Fruit fly (Drosophila melanogaster) whole organism, embryonic: ENCODE measurements around the gene CG43063.

Experiments used
- Atf-2 ChIP-seq: fragments of 200-800 bp; sonication (Bioruptor generic); optimal IDR thresholded peaks from 2 replicates; lab custom pipeline; 2016; ENCODE audit warnings: missing biosample characterization, missing genetic modification characterization
- Atf6 ChIP-seq: fragments of 200-800 bp; sonication (Bioruptor generic); IDR thresholded peaks from 2 replicates; pipeline ENCODE4 v1.3.6; 2022; ENCODE audit warnings: missing biosample characterization, missing genetic modification characterization
- CG10543 ChIP-seq: fragments of 200-800 bp; sonication (Bioruptor generic); optimal IDR thresholded peaks from 3 replicates; lab custom pipeline; 2017; ENCODE audit warnings: missing biosample characterization, mild to moderate bottlenecking, missing genetic modification characterization, moderate library complexity
- CG11398 ChIP-seq: fragments of 200-800 bp; sonication (Bioruptor generic); optimal IDR thresholded peaks from 2 replicates; lab custom pipeline; 2016; ENCODE audit warnings: missing biosample characterization, missing genetic modification characterization
- CG12744 ChIP-seq: fragments of 200-800 bp; sonication (Bioruptor generic); optimal IDR thresholded peaks from 2 replicates; lab custom pipeline; 2016; ENCODE audit warnings: missing biosample characterization, missing genetic modification characterization
- CG1792 ChIP-seq: fragments of 200-800 bp; sonication (Bioruptor generic); optimal IDR thresholded peaks from 2 replicates; lab custom pipeline; 2016; ENCODE audit warnings: missing biosample characterization, missing genetic modification characterization
- CG18619 ChIP-seq: fragments of 200-800 bp; sonication (Bioruptor generic); optimal IDR thresholded peaks from 3 replicates; lab custom pipeline; 2017; ENCODE audit warnings: missing biosample characterization, mild to moderate bottlenecking, missing genetic modification characterization
- CG2199 ChIP-seq: fragments of 200-800 bp; sonication (Bioruptor generic); IDR thresholded peaks from 3 replicates; pipeline ENCODE4 v1.3.6; 2022; ENCODE audit warnings: missing biosample characterization, missing genetic modification characterization
- CG33557 ChIP-seq: fragments of 200-800 bp; sonication (Bioruptor generic); optimal IDR thresholded peaks from 2 replicates; lab custom pipeline; 2019; ENCODE audit warnings: missing biosample characterization, mild to moderate bottlenecking, missing genetic modification characterization, moderate library complexity
- CG42726 ChIP-seq: fragments of 200-800 bp; sonication (Bioruptor generic); IDR thresholded peaks from 2 replicates; pipeline ENCODE4 v1.3.6; 2022; ENCODE audit warnings: missing biosample characterization, missing genetic modification characterization; ENCODE audit not compliant: partially characterized antibody
- CG4328 ChIP-seq: fragments of 200-800 bp; sonication (Bioruptor generic); optimal IDR thresholded peaks from 3 replicates; lab custom pipeline; 2017; ENCODE audit warnings: missing biosample characterization, missing genetic modification reagents, missing genetic modification characterization
- CG6175 ChIP-seq: fragments of 200-800 bp; sonication (Bioruptor generic); IDR thresholded peaks from 3 replicates; pipeline ENCODE4 v1.3.6; 2022; ENCODE audit warnings: missing biosample characterization, missing genetic modification characterization
- CG6689 ChIP-seq: fragments of 200-800 bp; sonication (Bioruptor generic); IDR thresholded peaks from 2 replicates; pipeline ENCODE4 v1.3.6; 2022; ENCODE audit warnings: missing biosample characterization, missing genetic modification characterization
- CG6765 ChIP-seq: fragments of 200-800 bp; sonication (Bioruptor generic); optimal IDR thresholded peaks from 3 replicates; lab custom pipeline; 2017; ENCODE audit warnings: missing biosample characterization, mild to moderate bottlenecking, missing genetic modification characterization
- CG6854 ChIP-seq: fragments of 200-800 bp; sonication (Bioruptor generic); optimal IDR thresholded peaks from 3 replicates; lab custom pipeline; 2017; ENCODE audit warnings: missing biosample characterization, mild to moderate bottlenecking, missing genetic modification characterization
- CG8924 ChIP-seq: fragments of 200-800 bp; optimal IDR thresholded peaks from 3 replicates; lab custom pipeline; 2019; ENCODE audit warnings: missing biosample characterization, mild to moderate bottlenecking, missing genetic modification characterization, moderate library complexity
- CG9437 ChIP-seq: fragments of 200-800 bp; sonication (Bioruptor generic); optimal IDR thresholded peaks from 2 replicates; lab custom pipeline; 2018; ENCODE audit warnings: missing biosample characterization, mild to moderate bottlenecking, missing genetic modification characterization
- CHES-1-like ChIP-seq: fragments of 200-800 bp; sonication (Bioruptor generic); optimal IDR thresholded peaks from 2 replicates; lab custom pipeline; 2016; ENCODE audit warnings: missing biosample characterization, missing genetic modification characterization
- D19A ChIP-seq: fragments of 200-800 bp; optimal IDR thresholded peaks from 3 replicates; lab custom pipeline; 2019; ENCODE audit warnings: missing biosample characterization, mild to moderate bottlenecking, missing genetic modification characterization, moderate library complexity
- GATAe ChIP-seq: fragments of 200-800 bp; sonication (Bioruptor generic); conservative IDR thresholded peaks from 2 replicates; pipeline ENCODE4 v1.3.6; 2022; ENCODE audit warnings: missing biosample characterization, missing genetic modification characterization
- HHEX ChIP-seq: fragments of 200-800 bp; sonication (Bioruptor generic); optimal IDR thresholded peaks from 3 replicates; lab custom pipeline; 2017; ENCODE audit warnings: missing biosample characterization, mild to moderate bottlenecking, missing genetic modification characterization, missing genetic modification reagents
- HLH54F ChIP-seq: fragments of 200-800 bp; sonication (Bioruptor generic); optimal IDR thresholded peaks from 3 replicates; lab custom pipeline; 2016; ENCODE audit warnings: missing biosample characterization, missing genetic modification characterization
- HmgZ ChIP-seq: fragments of 200-800 bp; sonication (Bioruptor generic); optimal IDR thresholded peaks from 2 replicates; lab custom pipeline; 2018; ENCODE audit warnings: missing biosample characterization, mild to moderate bottlenecking, missing genetic modification characterization
- Nf-YC ChIP-seq: fragments of 200-800 bp; optimal IDR thresholded peaks from 3 replicates; lab custom pipeline; 2019; ENCODE audit warnings: missing biosample characterization, mild to moderate bottlenecking, missing genetic modification characterization, moderate library complexity
- Sin3A ChIP-seq: fragments of >200 bp; optimal IDR thresholded peaks from 2 replicates; lab custom pipeline; 2018
- Ssrp ChIP-seq: fragments of 200-800 bp; sonication (Bioruptor generic); optimal IDR thresholded peaks from 2 replicates; lab custom pipeline; 2018; ENCODE audit warnings: missing biosample characterization, mild to moderate bottlenecking, missing genetic modification characterization, moderate library complexity
- TFAM ChIP-seq: fragments of 200-800 bp; sonication (Bioruptor generic); optimal IDR thresholded peaks from 2 replicates; lab custom pipeline; 2017; ENCODE audit warnings: missing biosample characterization, missing genetic modification characterization, inconsistent platforms
- abd-A ChIP-seq: fragments of 200-800 bp; sonication (Bioruptor generic); optimal IDR thresholded peaks from 3 replicates; lab custom pipeline; 2019; ENCODE audit warnings: missing biosample characterization, mild to moderate bottlenecking, missing genetic modification characterization, moderate library complexity
- ac ChIP-seq: fragments of 200-800 bp; sonication (Bioruptor generic); optimal IDR thresholded peaks from 3 replicates; lab custom pipeline; 2017; ENCODE audit warnings: missing biosample characterization, mild to moderate bottlenecking, missing genetic modification characterization
- amos ChIP-seq: fragments of 200-800 bp; sonication (Bioruptor generic); IDR thresholded peaks from 2 replicates; pipeline ENCODE4 v1.3.6; 2022; ENCODE audit warnings: missing biosample characterization, missing genetic modification characterization; ENCODE audit not compliant: partially characterized antibody
- ara ChIP-seq: fragments of 200-800 bp; sonication (Bioruptor generic); IDR thresholded peaks from 2 replicates; pipeline ENCODE4 v1.3.6; 2022; ENCODE audit warnings: missing biosample characterization, missing genetic modification characterization
- ash1 ChIP-seq: fragments of 200-800 bp; sonication (Bioruptor generic); optimal IDR thresholded peaks from 2 replicates; lab custom pipeline; 2018; ENCODE audit warnings: missing biosample characterization, mild to moderate bottlenecking, missing genetic modification characterization
- bbx ChIP-seq: fragments of 200-800 bp; sonication (Bioruptor generic); IDR thresholded peaks from 2 replicates; pipeline ENCODE4 v1.3.6; 2022; ENCODE audit warnings: missing biosample characterization, missing genetic modification characterization; ENCODE audit not compliant: partially characterized antibody
- chif ChIP-seq, 2 experiments: fragments of 200-800 bp; sonication (Bioruptor generic); optimal IDR thresholded peaks; 3 replicates each; lab custom pipeline; 2016; ENCODE audit warnings: missing biosample characterization in 2 of 2, missing genetic modification characterization in 2 of 2
- ci ChIP-seq: fragments of 200-800 bp; sonication (Bioruptor generic); IDR thresholded peaks from 3 replicates; pipeline ENCODE4 v1.3.6; 2022; ENCODE audit warnings: missing biosample characterization, missing genetic modification characterization
- corto ChIP-seq: fragments of 200-800 bp; sonication (Bioruptor generic); optimal IDR thresholded peaks from 2 replicates; lab custom pipeline; 2016; ENCODE audit warnings: missing biosample characterization, mild to moderate bottlenecking, missing genetic modification characterization, moderate library complexity
- esg ChIP-seq: fragments of 200-800 bp; sonication (Bioruptor generic); conservative IDR thresholded peaks from 2 replicates; pipeline ENCODE4 v1.3.6; 2022; ENCODE audit warnings: missing biosample characterization, missing genetic modification characterization
- eve ChIP-seq, 2 experiments: fragments of >200 bp; optimal IDR thresholded peaks; 2 replicates each; lab custom pipeline; 2017; ENCODE audit warnings: missing biosample characterization in 2 of 2, missing genetic modification characterization in 2 of 2
- gsb ChIP-seq: fragments of 200-800 bp; sonication (Bioruptor generic); IDR thresholded peaks from 2 replicates; pipeline ENCODE4 v1.3.6; 2022; ENCODE audit warnings: missing biosample characterization, missing genetic modification characterization
- hb ChIP-seq: fragments of 200-800 bp; sonication (Bioruptor generic); IDR thresholded peaks from 3 replicates; pipeline ENCODE4 v1.3.6; 2022; ENCODE audit warnings: missing biosample characterization, missing genetic modification characterization; ENCODE audit not compliant: partially characterized antibody
- kah ChIP-seq: fragments of 200-800 bp; sonication (Bioruptor generic); optimal IDR thresholded peaks from 2 replicates; lab custom pipeline; 2018; ENCODE audit warnings: missing biosample characterization, mild to moderate bottlenecking, missing genetic modification characterization
- ken ChIP-seq: fragments of 200-800 bp; sonication (Bioruptor generic); IDR thresholded peaks from 3 replicates; pipeline ENCODE4 v1.3.6; 2022; ENCODE audit warnings: missing biosample characterization, missing genetic modification characterization
- mam ChIP-seq: fragments of 200-800 bp; sonication (Bioruptor generic); optimal IDR thresholded peaks from 3 replicates; lab custom pipeline; 2016; ENCODE audit warnings: missing biosample characterization, missing genetic modification characterization
- pho ChIP-seq: fragments of 200-800 bp; sonication (Bioruptor generic); optimal IDR thresholded peaks from 2 replicates; lab custom pipeline; 2016; ENCODE audit warnings: missing biosample characterization, missing genetic modification characterization
- schlank ChIP-seq: fragments of 200-800 bp; sonication (Bioruptor generic); optimal IDR thresholded peaks from 2 replicates; lab custom pipeline; 2018; ENCODE audit warnings: missing biosample characterization, mild to moderate bottlenecking, missing genetic modification characterization
- scrt ChIP-seq: fragments of 200-800 bp; sonication (Bioruptor generic); optimal IDR thresholded peaks from 2 replicates; lab custom pipeline; 2018; ENCODE audit warnings: missing biosample characterization, mild to moderate bottlenecking, missing genetic modification characterization, moderate library complexity
- seq ChIP-seq: fragments of 200-800 bp; sonication (Bioruptor generic); IDR thresholded peaks from 2 replicates; pipeline ENCODE4 v1.3.6; 2022; ENCODE audit warnings: missing biosample characterization, missing genetic modification characterization
- sr ChIP-seq: fragments of 200-800 bp; sonication (Bioruptor generic); IDR thresholded peaks from 3 replicates; pipeline ENCODE4 v1.3.6; 2022; ENCODE audit warnings: missing biosample characterization, missing genetic modification characterization
- stwl ChIP-seq: fragments of 200-800 bp; sonication (Bioruptor generic); optimal IDR thresholded peaks from 3 replicates; lab custom pipeline; 2018; ENCODE audit warnings: missing biosample characterization, mild to moderate bottlenecking, missing genetic modification characterization, moderate library complexity
- tap ChIP-seq: fragments of 200-800 bp; optimal IDR thresholded peaks from 3 replicates; lab custom pipeline; 2019; ENCODE audit warnings: missing biosample characterization, mild to moderate bottlenecking, missing genetic modification characterization, moderate library complexity
- unpg ChIP-seq: fragments of 200-800 bp; sonication (Bioruptor generic); optimal IDR thresholded peaks from 3 replicates; lab custom pipeline; 2018; ENCODE audit warnings: missing biosample characterization, mild to moderate bottlenecking, missing genetic modification characterization, moderate library complexity

CG43063 gene

DNA sequence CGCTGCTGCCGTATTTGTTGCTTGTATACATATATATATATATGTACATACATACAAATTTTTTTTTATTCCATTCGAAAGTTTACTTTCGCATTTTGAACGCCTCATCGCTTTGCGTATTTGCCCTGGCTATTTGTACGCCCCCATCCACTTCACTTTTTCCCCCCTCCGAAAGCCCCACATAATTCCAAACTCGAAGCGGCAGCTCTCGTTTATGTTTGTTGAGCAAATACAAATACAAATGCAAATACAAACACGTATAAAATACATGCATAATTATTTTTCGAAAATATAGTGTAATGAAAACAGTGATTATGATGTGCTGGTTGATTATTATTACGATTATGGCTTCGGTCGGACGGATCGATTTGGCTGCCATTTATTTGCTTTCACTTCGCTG, 18.0 kb upstream of the CG43063 start (continued):
- TF ChIP-seq CG33557 (GFP tag; lab: Kevin White, UChicago): peak; percentile 92
- peak; percentile 59; the same call in 1 of the 3 replicates for TF ChIP-seq CG2199
- peak; percentile 80 for TF ChIP-seq scrt (GFP tag; lab: Kevin White, UChicago)
- TF ChIP-seq CG6689 (GFP tag; lab: Robert Waterston, UW): peak; percentile 58
- TF ChIP-seq bbx: no peak
- TF ChIP-seq gsb (GFP tag; lab: Robert Waterston, UW): peak; percentile 42; the same call in 1 of the 2 replicates
- TF ChIP-seq TFAM (GFP tag; lab: Kevin White, UChicago): peak; percentile 91
- peak; percentile 12 for TF ChIP-seq HLH54F (GFP tag; lab: Kevin White, UChicago)
- TF ChIP-seq Atf6 (GFP tag; lab: Robert Waterston, UW): peak; percentile 58; the same call in 1 of the 2 replicates
- peak; percentile 82 for TF ChIP-seq abd-A
- TF ChIP-seq CG11398: peak; percentile 76
- TF ChIP-seq ara (GFP tag; lab: Robert Waterston, UW): peak; percentile 86
- peak; percentile 89 for TF ChIP-seq ash1 (GFP tag; lab: Kevin White, UChicago)
- peak; percentile 83 for TF ChIP-seq CG18619 (GFP tag; lab: Kevin White, UChicago)
- TF ChIP-seq corto: no peak
- peak; percentile 26 for TF ChIP-seq mam (GFP tag; lab: Kevin White, UChicago)
- TF ChIP-seq pho (GFP tag; lab: Kevin White, UChicago): peak; percentile 16
- no peak for TF ChIP-seq GATAe (GFP tag; lab: Robert Waterston, UW)
- TF ChIP-seq seq (GFP tag; lab: Robert Waterston, UW): peak; percentile 67
- TF ChIP-seq D19A (tag; lab: Kevin White, UChicago): peak; percentile 82
- TF ChIP-seq schlank (tag; lab: Kevin White, UChicago): peak; percentile 76
- peak; percentile 74 to 89 for TF ChIP-seq chif (GFP tag; optimal IDR thresholded peaks at IDR 0.05; lab: Kevin White, UChicago)
- TF ChIP-seq stwl: no peak
- TF ChIP-seq CG12744 (GFP tag; lab: Kevin White, UChicago): peak; percentile 64
- peak; percentile 77 for TF ChIP-seq sr (GFP tag; lab: Robert Waterston, UW)
- peak; percentile 82 for TF ChIP-seq kah (GFP tag; lab: Kevin White, UChicago)
- peak; percentile 65 for TF ChIP-seq CG10543 (GFP tag; lab: Kevin White, UChicago)
- TF ChIP-seq CG4328 (GFP tag; lab: Kevin White, UChicago): peak; percentile 70
- peak; percentile 87 for TF ChIP-seq ac (GFP tag; lab: Kevin White, UChicago)
- peak; percentile 60 for TF ChIP-seq CHES-1-like (GFP tag; lab: Kevin White, UChicago)
- peak; percentile 75 for TF ChIP-seq HmgZ (tag; lab: Kevin White, UChicago)
- peak; percentile 93 for TF ChIP-seq unpg
- peak; percentile 49 for TF ChIP-seq CG6765 (GFP tag; lab: Kevin White, UChicago)
- peak; percentile 96 for TF ChIP-seq tap
- peak; percentile 79 for TF ChIP-seq CG6854
- no peak for TF ChIP-seq eve (GFP tag; optimal IDR thresholded peaks at IDR 0.05; lab: Kevin White, UChicago)
- TF ChIP-seq Sin3A: no peak
- peak; percentile 92 for TF ChIP-seq ci (GFP tag; lab: Robert Waterston, UW)
- peak; percentile 69 for TF ChIP-seq Nf-YC (tag; lab: Kevin White, UChicago)
- no peak for TF ChIP-seq CG42726 (GFP tag; lab: Robert Waterston, UW)
- TF ChIP-seq amos (GFP tag; lab: Robert Waterston, UW): no peak
- peak; percentile 93 for TF ChIP-seq CG1792 (GFP tag; lab: Kevin White, UChicago)
- peak; percentile 83 for TF ChIP-seq CG8924 (tag; lab: Kevin White, UChicago)
- TF ChIP-seq hb (GFP tag; lab: Robert Waterston, UW): no peak
- peak; percentile 27 for TF ChIP-seq CG9437 (GFP tag; lab: Kevin White, UChicago)
- TF ChIP-seq HHEX (GFP tag; lab: Kevin White, UChicago): peak; percentile 89
- TF ChIP-seq Ssrp (tag; lab: Kevin White, UChicago): no peak
- peak; percentile 64; the same call in 1 of the 3 replicates for TF ChIP-seq ken (GFP tag; lab: Robert Waterston, UW)
- TF ChIP-seq CG6175 (GFP tag; lab: Robert Waterston, UW): no peak
- TF ChIP-seq esg: no peak
- peak; percentile 59 for TF ChIP-seq Atf-2
